Worm (Caenorhabditis elegans) whole organism, young adult: ENCODE measurements around the gene Y68A4A.13.
A peak's percentile ranks its signal among the peaks of the same experiment; 100 is the strongest.

ENCODE experiments used
- B0019.2 ChIP-seq: fragments of 200-800 bp; sonication (Bioruptor generic); conservative IDR thresholded peaks from 2 replicates; pipeline ENCODE4 v1.3.6; 2022; ENCODE audit warnings: missing genetic modification reagents, missing genetic modification characterization, missing compliant biosample characterization
- F10E7.11 ChIP-seq: sonication (generic microtip); optimal IDR thresholded peaks from 2 replicates; lab custom pipeline; 2017; ENCODE audit warnings: mild to moderate bottlenecking, missing genetic modification characterization, moderate library complexity, missing compliant biosample characterization
- F39B2.1 ChIP-seq: fragments of 200-800 bp; sonication (Bioruptor generic); IDR thresholded peaks from 2 replicates; pipeline ENCODE4 v1.3.6; 2022; ENCODE audit warnings: missing genetic modification reagents, missing genetic modification characterization, missing compliant biosample characterization
- F55B11.4 ChIP-seq: sonication (generic microtip); optimal IDR thresholded peaks from 2 replicates; lab custom pipeline; 2016; ENCODE audit warnings: missing compliant biosample characterization, missing genetic modification characterization, borderline replicate concordance; ENCODE audit not compliant: insufficient read depth
- K11D2.4 ChIP-seq: fragments of 200-800 bp; sonication (Bioruptor generic); IDR thresholded peaks from 2 replicates; pipeline ENCODE4 v1.3.6; 2022; ENCODE audit warnings: missing genetic modification reagents, missing genetic modification characterization, missing compliant biosample characterization
- Y56A3A.18 ChIP-seq: fragments of 200-800 bp; sonication (Bioruptor generic); IDR thresholded peaks from 2 replicates; pipeline ENCODE4 v1.3.6; 2022; ENCODE audit warnings: missing genetic modification reagents, missing genetic modification characterization, missing compliant biosample characterization
- Y67H2A.10 ChIP-seq: fragments of 200-800 bp; sonication (Bioruptor generic); conservative IDR thresholded peaks from 2 replicates; pipeline ENCODE4 v1.3.6; 2022; ENCODE audit warnings: missing genetic modification reagents, missing genetic modification characterization, missing compliant biosample characterization
- Y95B8A.8 ChIP-seq: fragments of 200-800 bp; sonication (Bioruptor generic); IDR thresholded peaks from 2 replicates; pipeline ENCODE4 v1.3.6; 2022; ENCODE audit warnings: missing genetic modification reagents, missing genetic modification characterization, missing compliant biosample characterization
- akir-1 ChIP-seq: fragments of 200-800 bp; sonication (Bioruptor generic); optimal IDR thresholded peaks from 2 replicates; lab custom pipeline; 2018; ENCODE audit warnings: mild to moderate bottlenecking, missing genetic modification characterization, moderate library complexity, missing compliant biosample characterization
- ama-1 ChIP-seq, 3 experiments: fragments of 150-350 bp in 1 of 3; sonication (generic microtip) in 2 of 3; optimal IDR thresholded peaks; 2 replicates each; lab custom pipeline; 2014 to 2018; ENCODE audit warnings: missing biosample characterization in 2 of 3, missing genetic modification characterization in 2 of 3, missing genetic modification reagents in 2 of 3
- atf-7 ChIP-seq: sonication (generic microtip); optimal IDR thresholded peaks from 2 replicates; lab custom pipeline; 2017; ENCODE audit warnings: mild to moderate bottlenecking, missing genetic modification characterization, missing compliant biosample characterization
- attf-3 ChIP-seq: fragments of 200-800 bp; sonication (Bioruptor generic); conservative IDR thresholded peaks from 2 replicates; pipeline ENCODE4 v1.3.6; 2022; ENCODE audit warnings: missing genetic modification reagents, missing genetic modification characterization, missing compliant biosample characterization
- ccch-3 ChIP-seq: fragments of 200-800 bp; sonication (Bioruptor generic); optimal IDR thresholded peaks from 2 replicates; lab custom pipeline; 2018; ENCODE audit warnings: mild to moderate bottlenecking, missing genetic modification characterization, missing compliant biosample characterization
- ceh-100 ChIP-seq: fragments of 200-800 bp; sonication (Bioruptor generic); IDR thresholded peaks from 2 replicates; pipeline ENCODE4 v1.3.6; 2022; ENCODE audit warnings: missing genetic modification reagents, missing genetic modification characterization, missing compliant biosample characterization
- ceh-79 ChIP-seq: sonication (generic microtip); optimal IDR thresholded peaks from 2 replicates; lab custom pipeline; 2017; ENCODE audit warnings: mild to moderate bottlenecking, missing genetic modification characterization, missing compliant biosample characterization
- ceh-91 ChIP-seq: fragments of 200-800 bp; sonication (Bioruptor generic); IDR thresholded peaks from 2 replicates; pipeline ENCODE4 v1.3.6; 2022; ENCODE audit warnings: missing genetic modification reagents, missing genetic modification characterization, missing compliant biosample characterization
- chd-7 ChIP-seq: sonication (generic microtip); optimal IDR thresholded peaks from 2 replicates; lab custom pipeline; 2016; ENCODE audit warnings: mild to moderate bottlenecking, missing genetic modification characterization, moderate library complexity, missing compliant biosample characterization
- dox-1 ChIP-seq: fragments of 200-800 bp; sonication (Bioruptor generic); IDR thresholded peaks from 2 replicates; pipeline ENCODE4 v1.3.6; 2022; ENCODE audit warnings: missing genetic modification reagents, missing genetic modification characterization, missing compliant biosample characterization
- efl-1 ChIP-seq: fragments of 150-350 bp; optimal IDR thresholded peaks from 2 replicates; lab custom pipeline; 2014; ENCODE audit warnings: missing biosample characterization, missing genetic modification reagents, missing genetic modification characterization
- egl-18 ChIP-seq: fragments of 200-800 bp; sonication (Bioruptor generic); IDR thresholded peaks from 2 replicates; pipeline ENCODE4 v1.3.6; 2022; ENCODE audit warnings: missing genetic modification reagents, missing genetic modification characterization, missing compliant biosample characterization
- egl-44 ChIP-seq: fragments of 200-800 bp; sonication (Bioruptor generic); IDR thresholded peaks from 2 replicates; pipeline ENCODE4 v1.3.6; 2022; ENCODE audit warnings: missing genetic modification reagents, missing genetic modification characterization, missing compliant biosample characterization
- him-1 ChIP-seq: sonication (generic microtip); optimal IDR thresholded peaks from 2 replicates; lab custom pipeline; 2016; ENCODE audit warnings: missing genotype, missing genetic modification reagents, missing genetic modification characterization, missing compliant biosample characterization
- madf-6 ChIP-seq: fragments of 200-800 bp; sonication (Bioruptor generic); IDR thresholded peaks from 2 replicates; pipeline ENCODE4 v1.3.6; 2022; ENCODE audit warnings: missing genetic modification reagents, missing genetic modification characterization, missing compliant biosample characterization
- madf-8 ChIP-seq: fragments of 200-800 bp; sonication (Bioruptor generic); conservative IDR thresholded peaks from 2 replicates; pipeline ENCODE4 v1.3.6; 2022; ENCODE audit warnings: missing genetic modification reagents, missing genetic modification characterization, missing compliant biosample characterization
- mel-28 ChIP-seq: sonication (generic microtip); optimal IDR thresholded peaks from 2 replicates; lab custom pipeline; 2016; ENCODE audit warnings: borderline replicate concordance, mild to moderate bottlenecking, missing genetic modification characterization, missing compliant biosample characterization
- mes-4 ChIP-seq: sonication (generic microtip); optimal IDR thresholded peaks from 2 replicates; lab custom pipeline; 2016; ENCODE audit warnings: missing genotype, missing genetic modification characterization, missing compliant biosample characterization
- mxl-1 ChIP-seq: sonication (generic microtip); optimal IDR thresholded peaks from 2 replicates; lab custom pipeline; 2016; ENCODE audit warnings: missing genetic modification characterization, missing compliant biosample characterization
- nhr-80 ChIP-seq: sonication (generic microtip); optimal IDR thresholded peaks from 2 replicates; lab custom pipeline; 2016; ENCODE audit warnings: missing genetic modification characterization, missing compliant biosample characterization
- pha-4 ChIP-seq: fragments of 150-350 bp; sonication (generic microtip); optimal IDR thresholded peaks from 2 replicates; lab custom pipeline; 2014; ENCODE audit warnings: missing biosample characterization, missing genetic modification reagents, missing genetic modification characterization
- repo-1 ChIP-seq: sonication (generic microtip); optimal IDR thresholded peaks from 2 replicates; lab custom pipeline; 2017; ENCODE audit warnings: mild to moderate bottlenecking, missing genetic modification characterization, missing compliant biosample characterization
- snpc-4 ChIP-seq, 5 experiments: fragments of 150-350 bp in 1 of 5; sonication (generic microtip) in 4 of 5; optimal IDR thresholded peaks; 2 replicates each; lab custom pipeline; 2014 to 2018; ENCODE audit warnings: missing genetic modification characterization in 5 of 5, missing biosample characterization in 3 of 5, antibody characterized with exemption in 2 of 5, mild to moderate bottlenecking in 2 of 5, missing compliant biosample characterization in 2 of 5, missing genotype in 2 of 5, moderate library complexity in 2 of 5, missing genetic modification reagents in 1 of 5
- somi-1 ChIP-seq: fragments of 200-800 bp; sonication (Bioruptor generic); optimal IDR thresholded peaks from 2 replicates; lab custom pipeline; 2018; ENCODE audit warnings: mild to moderate bottlenecking, missing genetic modification characterization, missing compliant biosample characterization
- sptf-2 ChIP-seq: fragments of 200-800 bp; sonication (Bioruptor generic); optimal IDR thresholded peaks from 2 replicates; lab custom pipeline; 2018; ENCODE audit warnings: mild to moderate bottlenecking, missing genetic modification characterization, missing compliant biosample characterization
- tbx-9 ChIP-seq: sonication (generic microtip); optimal IDR thresholded peaks from 2 replicates; lab custom pipeline; 2016; ENCODE audit warnings: borderline replicate concordance, missing genetic modification characterization, inconsistent platforms, missing compliant biosample characterization
- ztf-18 ChIP-seq: sonication (generic microtip); optimal IDR thresholded peaks from 2 replicates; lab custom pipeline; 2016; ENCODE audit warnings: missing genotype, mild to moderate bottlenecking, missing genetic modification characterization, missing compliant biosample characterization
- ztf-26 ChIP-seq: sonication (generic microtip); optimal IDR thresholded peaks from 2 replicates; lab custom pipeline; 2017; ENCODE audit warnings: missing genetic modification characterization, missing compliant biosample characterization
- ztf-3 ChIP-seq: fragments of 200-800 bp; sonication (Bioruptor generic); optimal IDR thresholded peaks from 2 replicates; lab custom pipeline; 2018; ENCODE audit warnings: mild to moderate bottlenecking, missing genetic modification characterization, missing compliant biosample characterization

Gene Y68A4A.13

DNA sequence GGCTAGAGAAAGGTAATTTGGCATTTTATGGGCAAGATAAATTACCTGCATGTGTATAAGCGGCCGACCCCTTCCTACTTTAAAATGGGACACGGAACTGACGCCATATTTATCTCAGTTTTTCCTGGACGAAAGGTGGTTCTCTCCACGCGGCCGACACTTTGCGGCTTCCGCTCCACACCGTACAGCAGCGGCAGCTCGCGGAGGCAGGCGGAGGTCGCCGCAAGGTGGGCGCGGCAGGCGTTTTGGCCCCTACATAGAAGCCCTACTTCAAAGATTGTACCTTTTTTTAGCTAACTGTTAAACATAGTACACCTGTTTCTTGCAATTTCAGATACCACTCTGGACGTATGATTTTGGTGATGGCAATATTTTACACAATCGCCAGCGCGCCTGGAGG is 1.5 kb downstream of the Y68A4A.13 start (continued):
- no peak for TF ChIP-seq mxl-1 (tag; lab: Kevin White, UChicago)
- TF ChIP-seq madf-6 (GFP tag; lab: Robert Waterston, UW): no peak
- no peak for TF ChIP-seq ceh-91 (GFP tag; lab: Robert Waterston, UW)
- no peak for TF ChIP-seq Y67H2A.10 (GFP tag; lab: Robert Waterston, UW)
- no peak for TF ChIP-seq egl-44 (GFP tag; lab: Robert Waterston, UW)
- TF ChIP-seq F10E7.11: no peak
- TF ChIP-seq B0019.2 (GFP tag; lab: Robert Waterston, UW): no peak
- no peak for TF ChIP-seq ceh-79 (tag; lab: Kevin White, UChicago)
- TF ChIP-seq attf-3 (GFP tag; lab: Robert Waterston, UW): 0 out of 2 replicates have a peak, but pooled peaks have one; percentile 11
- no peak for TF ChIP-seq somi-1 (GFP tag; lab: Kevin White, UChicago)

DNA sequence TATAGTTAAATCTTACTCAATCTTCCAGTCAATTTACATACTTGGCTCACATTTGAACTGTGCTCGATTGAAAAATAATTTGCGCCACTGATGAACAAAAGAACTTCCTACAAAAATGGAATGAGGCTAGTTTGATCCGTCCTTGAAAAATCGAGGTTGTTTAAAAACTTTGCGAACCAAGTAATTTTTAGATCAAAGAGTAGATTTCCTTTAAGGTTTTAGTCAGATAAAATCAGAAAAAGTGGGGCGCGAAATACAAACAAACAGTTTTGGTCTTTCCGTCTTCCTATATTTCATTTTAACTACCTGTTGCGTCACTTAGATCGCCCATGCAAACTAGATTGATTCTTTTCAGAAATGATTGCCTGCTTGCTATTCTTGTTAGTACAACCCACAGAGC is 6.1 kb downstream of the Y68A4A.13 start, which contains the start of gene Y68A4A.10:
Gene Y68A4A.10, plus strand, starts transcription at position 301 of the 400 bp plus-strand sequence.
- no peak for TF ChIP-seq mes-4 (tag; lab: Kevin White, UChicago)
- TF ChIP-seq F55B11.4 (tag; lab: Kevin White, UChicago): no peak
- no peak for TF ChIP-seq nhr-80 (tag; lab: Kevin White, UChicago)
- no peak for TF ChIP-seq ztf-18 (tag; lab: Kevin White, UChicago)
- TF ChIP-seq Y95B8A.8 (GFP tag; lab: Robert Waterston, UW): no peak
- no peak for TF ChIP-seq dox-1 (GFP tag; lab: Robert Waterston, UW)
- TF ChIP-seq ztf-26 (tag; lab: Kevin White, UChicago): no peak
- TF ChIP-seq egl-18 (GFP tag; lab: Robert Waterston, UW): no peak
- TF ChIP-seq ccch-3 (GFP tag; lab: Kevin White, UChicago): no peak
- TF ChIP-seq atf-7: no peak
- TF ChIP-seq efl-1 (GFP tag; lab: Kevin White, UChicago): no peak

DNA sequence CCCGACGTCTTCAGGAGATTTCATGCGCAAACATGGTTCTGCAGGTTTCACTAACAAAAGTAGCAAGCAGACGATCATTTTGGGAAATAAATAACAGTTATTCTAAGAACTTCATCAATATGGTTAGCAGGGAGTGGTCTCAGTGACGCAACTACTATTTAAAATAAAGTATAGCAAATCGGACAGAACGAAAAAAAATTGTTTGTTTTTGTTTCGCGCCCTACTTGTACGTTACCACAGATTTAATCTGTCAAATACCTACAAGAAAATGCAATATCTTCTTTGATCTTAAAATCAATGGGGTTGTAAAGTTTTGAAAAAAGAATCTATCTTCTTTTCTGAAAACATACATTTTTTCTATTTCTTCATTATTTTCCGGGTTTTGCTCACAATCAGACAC is 9.0 kb downstream of the Y68A4A.13 start, which contains the start of gene srz-96:
Gene srz-96, plus strand, starts transcription at position 301 of the 400 bp plus-strand sequence.
- TF ChIP-seq ztf-3 (no peak), Y67H2A.10 (GFP tag; lab: Robert Waterston, UW) (no peak), snpc-4 (GFP tag; optimal IDR thresholded peaks at IDR 0.05; lab: Kevin White, UChicago) (no peak), snpc-4 (tag; optimal IDR thresholded peaks at IDR 0.05; lab: Kevin White, UChicago) (no peak), Y56A3A.18 (GFP tag; lab: Robert Waterston, UW) (no peak), sptf-2 (no peak), ama-1 (optimal IDR thresholded peaks at IDR 0.05; lab: Kevin White, UChicago) (no peak), ama-1 (GFP tag; optimal IDR thresholded peaks at IDR 0.05; lab: Kevin White, UChicago) (no peak), mel-28 (no peak), him-1 (no peak), chd-7 (tag; lab: Kevin White, UChicago) (no peak), repo-1 (tag; lab: Kevin White, UChicago) (no peak), ceh-100 (no peak), tbx-9 (tag; lab: Kevin White, UChicago) (no peak), akir-1 (GFP tag; lab: Kevin White, UChicago) (no peak), K11D2.4 (GFP tag; lab: Robert Waterston, UW) (no peak), F39B2.1 (no peak), madf-8 (GFP tag; lab: Robert Waterston, UW) (no peak), pha-4 (no peak)
